Fruit fly (Drosophila melanogaster) whole organism, wandering third instar larva: Measurements from ENCODE around the gene Pmm2.

Source experiments
- Abd-B ChIP-seq: fragments of >200 bp; optimal IDR thresholded peaks from 2 replicates; lab custom pipeline; 2017; ENCODE audit warnings: missing biosample characterization, missing genetic modification characterization
- CG32264 ChIP-seq: fragments of 200-800 bp; sonication (Bioruptor generic); optimal IDR thresholded peaks from 2 replicates; lab custom pipeline; 2016; ENCODE audit warnings: missing biosample characterization, missing genetic modification characterization
- CG9705 ChIP-seq: fragments of 200-800 bp; sonication (Bioruptor generic); optimal IDR thresholded peaks from 2 replicates; lab custom pipeline; 2018; ENCODE audit warnings: missing biosample characterization, mild to moderate bottlenecking, missing genetic modification characterization
- CrebA ChIP-seq: fragments of 200-800 bp; sonication (Bioruptor generic); optimal IDR thresholded peaks from 2 replicates; lab custom pipeline; 2016; ENCODE audit warnings: missing biosample characterization, mild to moderate bottlenecking, missing genetic modification characterization, borderline replicate concordance
- Dfd ChIP-seq: fragments of >200 bp; optimal IDR thresholded peaks from 2 replicates; lab custom pipeline; 2017; ENCODE audit warnings: missing biosample characterization, missing genetic modification characterization
- Dif ChIP-seq: fragments of 200-275, 200-300 bp; sonication (Bioruptor generic); optimal IDR thresholded peaks from 2 replicates; lab custom pipeline; 2018; ENCODE audit warnings: missing biosample characterization, missing genetic modification characterization; ENCODE audit not compliant: partially characterized antibody
- GATAd ChIP-seq: sonication (Bioruptor generic); optimal IDR thresholded peaks from 2 replicates; lab custom pipeline; 2016; ENCODE audit warnings: missing biosample characterization, missing genetic modification characterization
- HLH106 ChIP-seq: fragments of 200-800 bp; optimal IDR thresholded peaks from 3 replicates; lab custom pipeline; 2019; ENCODE audit warnings: missing biosample characterization, mild to moderate bottlenecking, missing genetic modification characterization, moderate library complexity
- Hnf4 ChIP-seq: fragments of 200-800 bp; sonication (Bioruptor generic); optimal IDR thresholded peaks from 2 replicates; lab custom pipeline; 2016; ENCODE audit warnings: missing biosample characterization, mild to moderate bottlenecking, missing genetic modification characterization
- Hr78 ChIP-seq: fragments of >200 bp; optimal IDR thresholded peaks from 2 replicates; lab custom pipeline; 2017; ENCODE audit warnings: missing biosample characterization, missing genetic modification characterization
- Hr83 ChIP-seq: fragments of 200-300 bp; sonication (Bioruptor generic); optimal IDR thresholded peaks from 2 replicates; lab custom pipeline; 2016; ENCODE audit warnings: missing biosample characterization, mild to moderate bottlenecking, missing genetic modification characterization, moderate library complexity; ENCODE audit not compliant: poor library complexity, severe bottlenecking
- Jra ChIP-seq: sonication (Bioruptor generic); optimal IDR thresholded peaks from 2 replicates; lab custom pipeline; 2016; ENCODE audit warnings: missing biosample characterization, missing genetic modification characterization
- Mio ChIP-seq: sonication (Bioruptor generic); optimal IDR thresholded peaks from 2 replicates; lab custom pipeline; 2016; ENCODE audit warnings: missing biosample characterization, missing genetic modification characterization
- Myc ChIP-seq: fragments of >200 bp; optimal IDR thresholded peaks from 2 replicates; lab custom pipeline; 2017
- N ChIP-seq: fragments of >200 bp; optimal IDR thresholded peaks from 2 replicates; lab custom pipeline; 2018; ENCODE audit warnings: missing biosample characterization, missing external identifiers, missing genetic modification characterization
- OdsH ChIP-seq: fragments of 200-800 bp; sonication (Bioruptor generic); optimal IDR thresholded peaks from 2 replicates; lab custom pipeline; 2016; ENCODE audit warnings: missing biosample characterization, mild to moderate bottlenecking, missing genetic modification characterization
- Rel ChIP-seq, 2 experiments: fragments of 200-800 bp; sonication (Bioruptor generic) in 1 of 2; optimal IDR thresholded peaks; 2 replicates in 1 of 2; 3 replicates in 1 of 2; lab custom pipeline; 2016 to 2019; ENCODE audit warnings: mild to moderate bottlenecking in 2 of 2, missing biosample characterization in 2 of 2, missing genetic modification characterization in 2 of 2, moderate library complexity in 1 of 2
- Sp1 ChIP-seq: fragments of 200-800 bp; sonication (Bioruptor generic); optimal IDR thresholded peaks from 3 replicates; lab custom pipeline; 2019; ENCODE audit warnings: missing biosample characterization, mild to moderate bottlenecking, missing genetic modification characterization, moderate library complexity
- Vsx2 ChIP-seq: fragments of 200-300, 225-300 bp; sonication (Bioruptor generic); optimal IDR thresholded peaks from 2 replicates; lab custom pipeline; 2018; ENCODE audit warnings: missing biosample characterization, missing genetic modification characterization; ENCODE audit not compliant: partially characterized antibody
- br ChIP-seq: fragments of 200-800 bp; sonication (Bioruptor generic); optimal IDR thresholded peaks from 2 replicates; lab custom pipeline; 2016; ENCODE audit warnings: missing biosample characterization, missing genetic modification characterization
- brk ChIP-seq: fragments of 200-800 bp; sonication (Bioruptor generic); optimal IDR thresholded peaks from 2 replicates; lab custom pipeline; 2016; ENCODE audit warnings: missing biosample characterization, mild to moderate bottlenecking, missing genetic modification characterization
- dl ChIP-seq, 2 experiments: fragments of 175-275, 200-275 bp in 1 of 2; fragments of 200-275 bp in 1 of 2; sonication (Bioruptor generic); optimal IDR thresholded peaks; lab custom pipeline; 2018; ENCODE audit warnings: mild to moderate bottlenecking in 2 of 2, missing biosample characterization in 2 of 2, missing genetic modification characterization in 2 of 2, moderate library complexity in 2 of 2; ENCODE audit not compliant: partially characterized antibody in 2 of 2, insufficient read depth in 1 of 2
- dmrt93B ChIP-seq: fragments of 200-800 bp; sonication (Bioruptor generic); optimal IDR thresholded peaks from 2 replicates; lab custom pipeline; 2018; ENCODE audit warnings: missing biosample characterization, mild to moderate bottlenecking, missing genetic modification characterization
- dsf ChIP-seq: sonication (Bioruptor generic); optimal IDR thresholded peaks from 2 replicates; lab custom pipeline; 2016; ENCODE audit warnings: missing biosample characterization, missing genetic modification characterization, borderline replicate concordance
- ey ChIP-seq: fragments of 200-800 bp; sonication (Bioruptor generic); optimal IDR thresholded peaks from 2 replicates; lab custom pipeline; 2016; ENCODE audit warnings: missing biosample characterization, missing genetic modification characterization
- foxo ChIP-seq, 2 experiments: fragments of 200-800 bp; sonication (Bioruptor generic); optimal IDR thresholded peaks; 2 replicates in 1 of 2; 3 replicates in 1 of 2; lab custom pipeline; 2016 to 2017; ENCODE audit warnings: missing biosample characterization in 2 of 2, missing genetic modification characterization in 2 of 2
- fru ChIP-seq: fragments of 200-800 bp; sonication (Bioruptor generic); optimal IDR thresholded peaks from 3 replicates; lab custom pipeline; 2016; ENCODE audit warnings: missing biosample characterization, mild to moderate bottlenecking, missing genetic modification characterization
- h ChIP-seq: fragments of 200-800 bp; sonication (Bioruptor generic); optimal IDR thresholded peaks from 3 replicates; lab custom pipeline; 2016; ENCODE audit warnings: missing biosample characterization, mild to moderate bottlenecking, missing genetic modification characterization
- jim ChIP-seq: fragments of 175-275, 200-325 bp; sonication (Bioruptor generic); optimal IDR thresholded peaks from 2 replicates; lab custom pipeline; 2016; ENCODE audit warnings: missing biosample characterization, mild to moderate bottlenecking, missing genetic modification characterization
- lola ChIP-seq: fragments of >200 bp; optimal IDR thresholded peaks from 2 replicates; lab custom pipeline; 2017; ENCODE audit warnings: missing biosample characterization, missing genetic modification characterization
- pan ChIP-seq: fragments of >200 bp; optimal IDR thresholded peaks from 2 replicates; lab custom pipeline; 2017
- psq ChIP-seq: fragments of 200-800 bp; sonication (Bioruptor generic); optimal IDR thresholded peaks from 3 replicates; lab custom pipeline; 2017; ENCODE audit warnings: missing biosample characterization, mild to moderate bottlenecking, missing genetic modification characterization, moderate library complexity
- rgr ChIP-seq: fragments of 200-800 bp; sonication (Bioruptor generic); optimal IDR thresholded peaks from 3 replicates; lab custom pipeline; 2016; ENCODE audit warnings: missing biosample characterization, mild to moderate bottlenecking, missing genetic modification characterization
- sage ChIP-seq: fragments of 200-800 bp; sonication (Bioruptor generic); optimal IDR thresholded peaks from 2 replicates; lab custom pipeline; 2016; ENCODE audit warnings: missing biosample characterization, mild to moderate bottlenecking, missing genetic modification characterization
- sv ChIP-seq: fragments of 200-800 bp; sonication (Bioruptor generic); optimal IDR thresholded peaks from 3 replicates; lab custom pipeline; 2016; ENCODE audit warnings: missing biosample characterization, missing genetic modification characterization
- tai ChIP-seq: sonication (Bioruptor generic); optimal IDR thresholded peaks from 2 replicates; lab custom pipeline; 2016; ENCODE audit warnings: missing biosample characterization, missing genetic modification characterization
- usp ChIP-seq: fragments of >200 bp; optimal IDR thresholded peaks from 2 replicates; lab custom pipeline; 2017; ENCODE audit warnings: missing biosample characterization, missing genetic modification characterization
- woc ChIP-seq: sonication (Bioruptor generic); optimal IDR thresholded peaks from 2 replicates; lab custom pipeline; 2016; ENCODE audit warnings: missing biosample characterization, mild to moderate bottlenecking, missing genetic modification characterization

Pmm2 gene

DNA sequence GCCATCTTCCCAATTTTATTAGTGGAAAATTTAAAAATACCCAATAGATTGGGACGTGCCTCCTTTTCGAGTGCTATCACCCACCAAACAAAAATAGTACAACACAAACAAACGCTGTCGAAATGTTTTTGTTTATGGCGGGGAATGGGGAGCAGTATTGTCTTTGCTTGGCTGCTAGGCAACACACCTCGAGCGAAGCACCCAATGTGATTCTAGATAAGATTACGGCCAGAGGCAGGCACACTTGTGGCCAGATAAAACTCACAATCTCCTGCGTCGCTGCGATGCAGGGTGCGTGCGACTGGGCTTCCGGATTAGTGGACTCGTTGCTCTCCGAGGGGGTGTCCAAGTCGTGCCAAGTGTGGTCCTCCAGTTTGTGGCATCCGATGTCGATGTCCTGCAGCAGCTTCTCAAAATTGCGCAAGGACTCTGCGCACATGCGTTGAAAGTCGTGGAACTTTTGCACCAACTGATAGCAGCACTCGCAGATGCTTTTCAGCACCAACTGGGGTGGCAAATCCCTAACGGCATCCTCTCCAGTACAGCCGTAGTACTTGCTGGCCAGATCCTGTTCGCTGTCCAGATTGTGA, 27.3 kb upstream of the Pmm2 start:
- no peak for TF ChIP-seq foxo (GFP tag; optimal IDR thresholded peaks at IDR 0.05; lab: Kevin White, UChicago)
- peak; percentile 75 for TF ChIP-seq h

DNA sequence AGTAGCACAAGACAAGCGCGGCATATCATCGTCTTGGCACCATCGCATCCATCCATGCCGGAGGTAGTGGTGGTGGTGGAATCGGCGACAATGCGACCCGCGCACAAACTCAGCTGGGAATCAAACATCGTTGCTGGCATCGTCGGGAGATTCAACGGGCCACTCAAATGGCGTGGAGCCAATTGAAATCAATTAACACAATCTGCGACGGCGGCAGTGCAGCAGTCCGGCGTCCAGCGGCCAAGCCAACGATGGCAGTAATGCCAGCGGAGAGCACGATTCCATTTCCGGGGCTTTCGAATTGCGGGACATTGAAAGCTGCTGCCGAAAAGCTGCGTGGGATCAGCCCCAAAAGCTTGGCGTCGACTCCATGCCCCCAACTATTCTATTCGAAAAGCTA, 26.8 kb upstream of the Pmm2 start, which contains the start of gene CG10654:
CG10654 (minus strand) TSS at position 270 of the 400 bp plus-strand sequence.
- TF ChIP-seq dl (GFP tag; optimal IDR thresholded peaks at IDR 0.05; lab: Kevin White, UChicago; ENCODE audit: insufficient read depth in 1 of 2, partially characterized antibody in 2 of 2) (no peak), Myc (lab: Kevin White, UChicago) (no peak), Hr78 (GFP tag; lab: Kevin White, UChicago) (no peak), sage (GFP tag; lab: Kevin White, UChicago) (no peak), Dif (GFP tag; lab: Kevin White, UChicago) (no peak), Hnf4 (GFP tag; lab: Kevin White, UChicago) (no peak), jim (GFP tag; lab: Kevin White, UChicago) (no peak), Rel (GFP tag; optimal IDR thresholded peaks at IDR 0.05; lab: Kevin White, UChicago) (no peak), Rel (tag; optimal IDR thresholded peaks at IDR 0.05; lab: Kevin White, UChicago) (no peak), HLH106 (no peak), lola (GFP tag; lab: Kevin White, UChicago) (no peak), usp (GFP tag; lab: Kevin White, UChicago) (no peak), h (no peak)
- TF ChIP-seq, all 38 proteins: peak for 0

dm6 chr3L:12514762-12515215, 19.6 kb upstream of the Pmm2 start, which contains the start of the genes sti and tral:
Gene sti, minus strand, starts transcription at chr3L:12514815.
Gene tral, plus strand, starts transcription at chr3L:12515059.
- no peak for TF ChIP-seq Mio (GFP tag; lab: Kevin White, UChicago)
- TF ChIP-seq Vsx2 = no peak
- no peak for TF ChIP-seq lola (GFP tag; lab: Kevin White, UChicago)
- no peak for TF ChIP-seq Dif (GFP tag; lab: Kevin White, UChicago)
- peak; percentile 85 for TF ChIP-seq HLH106
- TF ChIP-seq Jra = peak; percentile 91
- peak; percentile 77 for TF ChIP-seq dmrt93B
- TF ChIP-seq woc (GFP tag; lab: Kevin White, UChicago) = peak; percentile 58
- TF ChIP-seq Hr78 (GFP tag; lab: Kevin White, UChicago) = no peak
- TF ChIP-seq N = no peak
- TF ChIP-seq psq (GFP tag; lab: Kevin White, UChicago) = peak; percentile 79
- TF ChIP-seq dl (GFP tag; optimal IDR thresholded peaks at IDR 0.05; lab: Kevin White, UChicago; ENCODE audit: insufficient read depth in 1 of 2, partially characterized antibody in 2 of 2) = no peak
- TF ChIP-seq rgr = peak; percentile 90
- no peak for TF ChIP-seq sage (GFP tag; lab: Kevin White, UChicago)
- TF ChIP-seq Rel (GFP tag; optimal IDR thresholded peaks at IDR 0.05; lab: Kevin White, UChicago) = peak; percentile 23
- TF ChIP-seq Rel (tag; optimal IDR thresholded peaks at IDR 0.05; lab: Kevin White, UChicago) = peak; percentile 50
- TF ChIP-seq h = peak; percentile 93
- peak; percentile 30 for TF ChIP-seq jim (GFP tag; lab: Kevin White, UChicago)
- peak; percentile 5 to 93 for TF ChIP-seq foxo (GFP tag; optimal IDR thresholded peaks at IDR 0.05; lab: Kevin White, UChicago)
- peak; percentile 94 for TF ChIP-seq Hnf4 (GFP tag; lab: Kevin White, UChicago)
- TF ChIP-seq fru (GFP tag; lab: Kevin White, UChicago) = peak; percentile 90
- TF ChIP-seq CG9705 (GFP tag; lab: Kevin White, UChicago) = peak; percentile 86
- TF ChIP-seq brk = no peak
- TF ChIP-seq Dfd (GFP tag; lab: Kevin White, UChicago) = no peak
- TF ChIP-seq pan (lab: Kevin White, UChicago) = no peak
- TF ChIP-seq usp (GFP tag; lab: Kevin White, UChicago) = no peak
- TF ChIP-seq CG32264 = peak; percentile 77
- no peak for TF ChIP-seq tai (GFP tag; lab: Kevin White, UChicago)
- peak; percentile 72 for TF ChIP-seq Hr83 (GFP tag; lab: Kevin White, UChicago)
- TF ChIP-seq dsf (GFP tag; lab: Kevin White, UChicago) = peak; percentile 68
- peak; percentile 90 for TF ChIP-seq ey
- TF ChIP-seq GATAd = peak; percentile 74
- peak; percentile 93 for TF ChIP-seq sv
- TF ChIP-seq Sp1 (GFP tag; lab: Kevin White, UChicago) = peak; percentile 80
- TF ChIP-seq CrebA = no peak
- peak; percentile 80 for TF ChIP-seq Myc (lab: Kevin White, UChicago)
- peak; percentile 83 for TF ChIP-seq OdsH
- no peak for TF ChIP-seq Abd-B (GFP tag; lab: Kevin White, UChicago)
- TF ChIP-seq br = peak; percentile 94
